Fruit fly (Drosophila melanogaster) whole organism, embryonic: ENCODE data around the gene puc.

ENCODE experiments used
- Asciz ChIP-seq: fragments of 200-800 bp; sonication (Bioruptor generic); optimal IDR thresholded peaks from 2 replicates; lab custom pipeline; 2017; ENCODE audit warnings: missing biosample characterization, mild to moderate bottlenecking, missing genetic modification characterization, missing genetic modification reagents
- CG10147 ChIP-seq: fragments of 200-800 bp; sonication (Bioruptor generic); optimal IDR thresholded peaks from 2 replicates; lab custom pipeline; 2019; ENCODE audit warnings: missing biosample characterization, mild to moderate bottlenecking, missing genetic modification characterization, moderate library complexity
- CG10366 ChIP-seq: fragments of 200-800 bp; sonication (Bioruptor generic); IDR thresholded peaks from 2 replicates; pipeline ENCODE4 v1.3.6; 2022; ENCODE audit warnings: missing biosample characterization, missing genetic modification characterization
- CG10654 ChIP-seq: fragments of 200-800 bp; sonication (Bioruptor generic); optimal IDR thresholded peaks from 2 replicates; lab custom pipeline; 2016; ENCODE audit warnings: missing biosample characterization, missing genetic modification characterization
- CG12299 ChIP-seq: fragments of 200-800 bp; sonication (Bioruptor generic); optimal IDR thresholded peaks from 2 replicates; lab custom pipeline; 2018; ENCODE audit warnings: missing biosample characterization, mild to moderate bottlenecking, missing genetic modification characterization
- CG13894 ChIP-seq: fragments of 200-800 bp; sonication (Bioruptor generic); optimal IDR thresholded peaks from 3 replicates; lab custom pipeline; 2018; ENCODE audit warnings: missing biosample characterization, mild to moderate bottlenecking, missing genetic modification characterization, moderate library complexity
- CG16863 ChIP-seq: fragments of 200-800 bp; sonication (Bioruptor generic); optimal IDR thresholded peaks from 3 replicates; lab custom pipeline; 2016; ENCODE audit warnings: missing biosample characterization, missing genetic modification characterization
- CG3163 ChIP-seq: fragments of 200-800 bp; sonication (Bioruptor generic); optimal IDR thresholded peaks from 3 replicates; lab custom pipeline; 2016; ENCODE audit warnings: missing biosample characterization, missing genetic modification characterization
- CG32767 ChIP-seq: fragments of 200-800 bp; sonication (Bioruptor generic); IDR thresholded peaks from 2 replicates; pipeline ENCODE4 v1.3.6; 2022; ENCODE audit warnings: missing biosample characterization, missing genetic modification characterization
- CG3995 ChIP-seq: fragments of 200-800 bp; sonication (Bioruptor generic); optimal IDR thresholded peaks from 3 replicates; lab custom pipeline; 2016; ENCODE audit warnings: missing biosample characterization, missing genetic modification characterization
- CG4282 ChIP-seq: fragments of 200-800 bp; sonication (Bioruptor generic); optimal IDR thresholded peaks from 2 replicates; lab custom pipeline; 2016; ENCODE audit warnings: missing biosample characterization, missing genetic modification characterization
- CG4617 ChIP-seq: fragments of 200-800 bp; sonication (Bioruptor generic); optimal IDR thresholded peaks from 3 replicates; lab custom pipeline; 2016; ENCODE audit warnings: missing biosample characterization, missing genetic modification characterization, borderline replicate concordance
- CG4730 ChIP-seq: fragments of 200-800 bp; sonication (Bioruptor generic); IDR thresholded peaks from 2 replicates; pipeline ENCODE4 v1.3.6; 2022; ENCODE audit warnings: missing biosample characterization, missing genetic modification characterization
- CG6272 ChIP-seq: fragments of 200-800 bp; sonication (Bioruptor generic); IDR thresholded peaks from 2 replicates; pipeline ENCODE4 v1.3.6; 2022; ENCODE audit warnings: missing biosample characterization, missing genetic modification characterization
- CG8944 ChIP-seq: fragments of 200-800 bp; sonication (Bioruptor generic); optimal IDR thresholded peaks from 3 replicates; lab custom pipeline; 2016; ENCODE audit warnings: missing biosample characterization, missing genetic modification characterization
- CkIIα-i1 ChIP-seq: fragments of 200-800 bp; sonication (Bioruptor generic); IDR thresholded peaks from 2 replicates; pipeline ENCODE4 v1.3.6; 2022; ENCODE audit warnings: missing biosample characterization, missing genetic modification characterization
- Deaf1 ChIP-seq: fragments of 200-800 bp; optimal IDR thresholded peaks from 3 replicates; lab custom pipeline; 2019; ENCODE audit warnings: missing biosample characterization, mild to moderate bottlenecking, missing genetic modification characterization, moderate library complexity
- Doc3 ChIP-seq: fragments of 200-800 bp; sonication (Bioruptor generic); IDR thresholded peaks from 3 replicates; pipeline ENCODE4 v1.3.6; 2022; ENCODE audit warnings: missing biosample characterization, missing genetic modification characterization; ENCODE audit not compliant: partially characterized antibody
- E2f2 ChIP-seq: fragments of 200-800 bp; sonication (Bioruptor generic); IDR thresholded peaks from 2 replicates; pipeline ENCODE4 v1.3.6; 2022; ENCODE audit warnings: missing biosample characterization, missing genetic modification characterization
- Kr ChIP-seq: fragments of 200-800 bp; sonication (Bioruptor generic); optimal IDR thresholded peaks from 2 replicates; lab custom pipeline; 2017; ENCODE audit warnings: missing biosample characterization, mild to moderate bottlenecking, missing genetic modification characterization
- Lpt ChIP-seq: fragments of >200 bp; optimal IDR thresholded peaks from 2 replicates; lab custom pipeline; 2018; ENCODE audit warnings: missing biosample characterization, missing genetic modification characterization
- MBD-R2 ChIP-seq: fragments of 200-800 bp; sonication (Bioruptor generic); IDR thresholded peaks from 2 replicates; pipeline ENCODE4 v1.3.6; 2022; ENCODE audit warnings: missing biosample characterization, missing genetic modification characterization
- Mes4 ChIP-seq: fragments of 200-800 bp; sonication (Bioruptor generic); optimal IDR thresholded peaks from 2 replicates; lab custom pipeline; 2016; ENCODE audit warnings: missing biosample characterization, missing genetic modification characterization
- NFAT ChIP-seq: fragments of 200-800 bp; sonication (Bioruptor generic); IDR thresholded peaks from 2 replicates; pipeline ENCODE4 v1.3.6; 2022; ENCODE audit warnings: missing biosample characterization, missing genetic modification characterization
- Oaz ChIP-seq: fragments of 200-800 bp; sonication (Bioruptor generic); IDR thresholded peaks from 2 replicates; pipeline ENCODE4 v1.3.6; 2022; ENCODE audit warnings: missing biosample characterization, missing genetic modification characterization
- PHDP ChIP-seq: fragments of 200-800 bp; sonication (Bioruptor generic); optimal IDR thresholded peaks from 3 replicates; lab custom pipeline; 2018; ENCODE audit warnings: missing biosample characterization, mild to moderate bottlenecking, missing genetic modification characterization, moderate library complexity
- Ravus ChIP-seq: fragments of 200-800 bp; sonication (Bioruptor generic); IDR thresholded peaks from 2 replicates; pipeline ENCODE4 v1.3.6; 2022; ENCODE audit warnings: missing biosample characterization, missing genetic modification characterization
- Sin3A ChIP-seq: fragments of >200 bp; optimal IDR thresholded peaks from 2 replicates; lab custom pipeline; 2018
- ara ChIP-seq: fragments of 200-800 bp; sonication (Bioruptor generic); IDR thresholded peaks from 2 replicates; pipeline ENCODE4 v1.3.6; 2022; ENCODE audit warnings: missing biosample characterization, missing genetic modification characterization
- cato ChIP-seq: fragments of 200-800 bp; sonication (Bioruptor generic); optimal IDR thresholded peaks from 2 replicates; lab custom pipeline; 2016; ENCODE audit warnings: missing biosample characterization, missing genetic modification characterization, borderline replicate concordance
- chinmo ChIP-seq: fragments of 200-800 bp; sonication (Bioruptor generic); IDR thresholded peaks from 4 replicates; pipeline ENCODE4 v1.3.6; 2022; ENCODE audit warnings: missing biosample characterization, missing genetic modification characterization; ENCODE audit not compliant: partially characterized antibody
- ci ChIP-seq: fragments of 200-800 bp; sonication (Bioruptor generic); IDR thresholded peaks from 3 replicates; pipeline ENCODE4 v1.3.6; 2022; ENCODE audit warnings: missing biosample characterization, missing genetic modification characterization
- da ChIP-seq: fragments of 200-800 bp; sonication (Bioruptor generic); optimal IDR thresholded peaks from 2 replicates; lab custom pipeline; 2016; ENCODE audit warnings: missing biosample characterization, missing genetic modification characterization
- dan ChIP-seq: fragments of 200-800 bp; sonication (Bioruptor generic); IDR thresholded peaks from 2 replicates; pipeline ENCODE4 v1.3.6; 2022; ENCODE audit warnings: missing biosample characterization, missing genetic modification characterization
- dimm ChIP-seq: fragments of 200-800 bp; sonication (Bioruptor generic); IDR thresholded peaks from 2 replicates; pipeline ENCODE4 v1.3.6; 2022; ENCODE audit warnings: missing biosample characterization, missing genetic modification characterization
- gcm ChIP-seq: fragments of 200-800 bp; sonication (Bioruptor generic); optimal IDR thresholded peaks from 2 replicates; lab custom pipeline; 2019; ENCODE audit warnings: missing biosample characterization, mild to moderate bottlenecking, missing genetic modification characterization, moderate library complexity
- gcm2 ChIP-seq: fragments of 200-800 bp; sonication (Bioruptor generic); optimal IDR thresholded peaks from 2 replicates; lab custom pipeline; 2016; ENCODE audit warnings: missing biosample characterization, missing genetic modification characterization
- hbn ChIP-seq: fragments of 200-800 bp; sonication (Bioruptor generic); IDR thresholded peaks from 2 replicates; pipeline ENCODE4 v1.3.6; 2022; ENCODE audit warnings: missing biosample characterization, missing genetic modification characterization; ENCODE audit not compliant: partially characterized antibody
- jumu ChIP-seq: fragments of 200-800 bp; sonication (Bioruptor generic); optimal IDR thresholded peaks from 3 replicates; lab custom pipeline; 2016; ENCODE audit warnings: missing biosample characterization, missing genetic modification characterization
- kah ChIP-seq: fragments of 200-800 bp; sonication (Bioruptor generic); optimal IDR thresholded peaks from 2 replicates; lab custom pipeline; 2018; ENCODE audit warnings: missing biosample characterization, mild to moderate bottlenecking, missing genetic modification characterization
- nmo ChIP-seq: fragments of 200-800 bp; sonication (Bioruptor generic); optimal IDR thresholded peaks from 2 replicates; lab custom pipeline; 2018; ENCODE audit warnings: missing biosample characterization, mild to moderate bottlenecking, missing genetic modification characterization, moderate library complexity
- p53 ChIP-seq: fragments of 200-800 bp; sonication (Bioruptor generic); optimal IDR thresholded peaks from 2 replicates; lab custom pipeline; 2016; ENCODE audit warnings: missing biosample characterization, missing genetic modification characterization
- pan ChIP-seq, 4 experiments: fragments of >200 bp in 3 of 4; fragments of 200-800 bp in 1 of 4; sonication (Bioruptor generic) in 1 of 4; optimal IDR thresholded peaks in 3 of 4; IDR thresholded peaks in 1 of 4; 2 replicates each; pipeline versions ENCODE4 v1.3.6 to Lab custom; 2017 to 2022; ENCODE audit warnings: missing biosample characterization in 2 of 4, missing genetic modification characterization in 2 of 4, mixed read lengths in 1 of 4
- pum ChIP-seq: fragments of 200-800 bp; sonication (Bioruptor generic); optimal IDR thresholded peaks from 2 replicates; lab custom pipeline; 2016; ENCODE audit warnings: missing biosample characterization, missing genetic modification characterization
- ranshi ChIP-seq: fragments of 200-800 bp; sonication (Bioruptor generic); IDR thresholded peaks from 2 replicates; pipeline ENCODE4 v1.3.6; 2022; ENCODE audit warnings: missing biosample characterization, missing genetic modification characterization
- schlank ChIP-seq: fragments of 200-800 bp; sonication (Bioruptor generic); optimal IDR thresholded peaks from 2 replicates; lab custom pipeline; 2018; ENCODE audit warnings: missing biosample characterization, mild to moderate bottlenecking, missing genetic modification characterization
- sens-2 ChIP-seq: fragments of 200-800 bp; sonication (Bioruptor generic); IDR thresholded peaks from 2 replicates; pipeline ENCODE4 v1.3.6; 2022; ENCODE audit warnings: missing biosample characterization, missing genetic modification characterization
- stc ChIP-seq: fragments of 200-800 bp; sonication (Bioruptor generic); IDR thresholded peaks from 2 replicates; pipeline ENCODE4 v1.3.6; 2022; ENCODE audit warnings: missing biosample characterization, missing genetic modification characterization
- unpg ChIP-seq: fragments of 200-800 bp; sonication (Bioruptor generic); optimal IDR thresholded peaks from 3 replicates; lab custom pipeline; 2018; ENCODE audit warnings: missing biosample characterization, mild to moderate bottlenecking, missing genetic modification characterization, moderate library complexity
- yki ChIP-seq: fragments of >200 bp; optimal IDR thresholded peaks from 3 replicates; lab custom pipeline; 2018
- z ChIP-seq: fragments of 200-800 bp; sonication (Bioruptor generic); IDR thresholded peaks from 3 replicates; pipeline ENCODE4 v1.3.6; 2022; ENCODE audit warnings: missing biosample characterization, missing genetic modification characterization

puc gene

dm6 chr3R:8105839-8106718 lies 947 bp downstream of the puc start (continued):
- no peak for TF ChIP-seq CG16863
- peak; percentile 40 for TF ChIP-seq Lpt (GFP tag; lab: Kevin White, UChicago)
- no peak for TF ChIP-seq CG10366 (GFP tag; lab: Robert Waterston, UW)
- TF ChIP-seq MBD-R2 (GFP tag; lab: Robert Waterston, UW): no peak
- TF ChIP-seq schlank (tag; lab: Kevin White, UChicago): no peak
- no peak for TF ChIP-seq sens-2 (GFP tag; lab: Robert Waterston, UW)
- TF ChIP-seq z (GFP tag; lab: Robert Waterston, UW): no peak
- TF ChIP-seq hbn (GFP tag; lab: Robert Waterston, UW): no peak
- no peak for TF ChIP-seq ci (GFP tag; lab: Robert Waterston, UW)
- no peak for TF ChIP-seq CG6272 (GFP tag; lab: Robert Waterston, UW)
- no peak for TF ChIP-seq ranshi (GFP tag; lab: Robert Waterston, UW)
- TF ChIP-seq chinmo (GFP tag; lab: Robert Waterston, UW): no peak
- no peak for TF ChIP-seq unpg
- no peak for TF ChIP-seq gcm (GFP tag; lab: Kevin White, UChicago)
- no peak for TF ChIP-seq Doc3 (GFP tag; lab: Robert Waterston, UW)
- no peak for TF ChIP-seq E2f2
- TF ChIP-seq Ravus (GFP tag; lab: Robert Waterston, UW): no peak
- TF ChIP-seq CkIIα-i1 (GFP tag; lab: Robert Waterston, UW): no peak
- TF ChIP-seq CG10654 (GFP tag; lab: Kevin White, UChicago): no peak
- TF ChIP-seq CG3163 (GFP tag; lab: Kevin White, UChicago): peak; percentile 68
- no peak for TF ChIP-seq dimm (GFP tag; lab: Robert Waterston, UW)
- TF ChIP-seq ara (GFP tag; lab: Robert Waterston, UW): no peak
- no peak for TF ChIP-seq CG32767 (GFP tag; lab: Robert Waterston, UW)
- no peak for TF ChIP-seq PHDP (tag; lab: Kevin White, UChicago)
- TF ChIP-seq CG12299: peak; percentile 10
- TF ChIP-seq cato (GFP tag; lab: Kevin White, UChicago): no peak
- TF ChIP-seq da: no peak
- TF ChIP-seq dan: no peak
- TF ChIP-seq NFAT: no peak
- TF ChIP-seq kah (GFP tag; lab: Kevin White, UChicago): no peak
- no peak for TF ChIP-seq gcm2 (GFP tag; lab: Kevin White, UChicago)
- no peak for TF ChIP-seq Mes4 (GFP tag; lab: Kevin White, UChicago)
- TF ChIP-seq pum (GFP tag; lab: Kevin White, UChicago): no peak
- peak; percentile 33 for TF ChIP-seq yki (lab: Kevin White, UChicago)
- TF ChIP-seq Deaf1 (tag; lab: Kevin White, UChicago): no peak
- TF ChIP-seq Asciz: peak; percentile 3
- TF ChIP-seq CG13894 (tag; lab: Kevin White, UChicago): peak; percentile 36
- no peak for TF ChIP-seq CG4730 (GFP tag; lab: Robert Waterston, UW)
- TF ChIP-seq CG4282 (GFP tag; lab: Kevin White, UChicago): no peak
- no peak for TF ChIP-seq p53 (GFP tag; lab: Kevin White, UChicago)
- TF ChIP-seq nmo: no peak
- TF ChIP-seq stc: no peak
- TF ChIP-seq CG10147: no peak
- no peak for TF ChIP-seq Oaz
- TF ChIP-seq jumu: no peak
- TF ChIP-seq CG4617 (GFP tag; lab: Kevin White, UChicago): no peak
- no peak for TF ChIP-seq CG8944
- no peak for TF ChIP-seq Kr (GFP tag; lab: Kevin White, UChicago)
- no peak for TF ChIP-seq Sin3A (lab: Kevin White, UChicago)
- TF ChIP-seq pan (optimal IDR thresholded peaks at IDR 0.05; lab: Kevin White, UChicago): no peak
- TF ChIP-seq pan (GFP tag; optimal IDR thresholded peaks at IDR 0.05 in 1 of 2, IDR thresholded peaks at IDR 0.05 in 1 of 2): no peak
- TF ChIP-seq CG3995: peak; percentile 33
